Worm (Caenorhabditis elegans) whole organism, young adult: ENCODE data around the gene cki-2.

ENCODE experiments used
- B0019.2 ChIP-seq: fragments of 200-800 bp; sonication (Bioruptor generic); conservative IDR thresholded peaks from 2 replicates; pipeline ENCODE4 v1.3.6; 2022; ENCODE audit warnings: missing genetic modification reagents, missing genetic modification characterization, missing compliant biosample characterization
- B0261.1 ChIP-seq: sonication (generic microtip); optimal IDR thresholded peaks from 2 replicates; lab custom pipeline; 2016; ENCODE audit warnings: mild to moderate bottlenecking, missing genetic modification characterization, moderate library complexity, missing compliant biosample characterization
- B0336.3 ChIP-seq: fragments of 200-800 bp; sonication (Bioruptor generic); IDR thresholded peaks from 2 replicates; pipeline ENCODE4 v1.3.6; 2022; ENCODE audit warnings: missing genetic modification characterization, missing compliant biosample characterization
- C06A6.2 ChIP-seq: fragments of 200-800 bp; sonication (Bioruptor generic); conservative IDR thresholded peaks from 2 replicates; pipeline ENCODE4 v1.3.6; 2022; ENCODE audit warnings: missing genetic modification characterization, missing compliant biosample characterization
- D2030.7 ChIP-seq: fragments of 200-800 bp; sonication (Bioruptor generic); IDR thresholded peaks from 2 replicates; pipeline ENCODE4 v1.3.6; 2022; ENCODE audit warnings: missing genetic modification reagents, missing genetic modification characterization, missing compliant biosample characterization
- T26A5.8 ChIP-seq: sonication (generic microtip); optimal IDR thresholded peaks from 2 replicates; lab custom pipeline; 2016; ENCODE audit warnings: missing genetic modification characterization, missing compliant biosample characterization
- Y56A3A.18 ChIP-seq: fragments of 200-800 bp; sonication (Bioruptor generic); IDR thresholded peaks from 2 replicates; pipeline ENCODE4 v1.3.6; 2022; ENCODE audit warnings: missing genetic modification reagents, missing genetic modification characterization, missing compliant biosample characterization
- athp-1 ChIP-seq: sonication (generic microtip); optimal IDR thresholded peaks from 2 replicates; lab custom pipeline; 2017; ENCODE audit warnings: mild to moderate bottlenecking, missing genetic modification characterization, missing compliant biosample characterization
- attf-3 ChIP-seq: fragments of 200-800 bp; sonication (Bioruptor generic); conservative IDR thresholded peaks from 2 replicates; pipeline ENCODE4 v1.3.6; 2022; ENCODE audit warnings: missing genetic modification reagents, missing genetic modification characterization, missing compliant biosample characterization
- attf-5 ChIP-seq: fragments of 200-800 bp; sonication (Bioruptor generic); optimal IDR thresholded peaks from 2 replicates; lab custom pipeline; 2018; ENCODE audit warnings: mild to moderate bottlenecking, missing genetic modification characterization, missing compliant biosample characterization
- cebp-2 ChIP-seq: fragments of 200-800 bp; sonication (Bioruptor generic); IDR thresholded peaks from 2 replicates; pipeline ENCODE4 v1.3.6; 2022; ENCODE audit warnings: missing genetic modification characterization, missing compliant biosample characterization
- ceh-91 ChIP-seq: fragments of 200-800 bp; sonication (Bioruptor generic); IDR thresholded peaks from 2 replicates; pipeline ENCODE4 v1.3.6; 2022; ENCODE audit warnings: missing genetic modification reagents, missing genetic modification characterization, missing compliant biosample characterization
- dpl-1 ChIP-seq: fragments of 150-350 bp; optimal IDR thresholded peaks from 2 replicates; lab custom pipeline; 2014; ENCODE audit warnings: missing biosample characterization, missing genetic modification reagents, missing genetic modification characterization
- egrh-3 ChIP-seq: fragments of 200-800 bp; sonication (Bioruptor generic); IDR thresholded peaks from 2 replicates; pipeline ENCODE4 v1.3.6; 2022; ENCODE audit warnings: missing genetic modification reagents, missing genetic modification characterization, missing compliant biosample characterization
- ets-4 ChIP-seq: fragments of 200-800 bp; sonication (Bioruptor generic); optimal IDR thresholded peaks from 2 replicates; lab custom pipeline; 2018; ENCODE audit warnings: mild to moderate bottlenecking, missing genetic modification characterization, missing compliant biosample characterization
- let-607 ChIP-seq, 2 experiments: fragments of 200-800 bp in 1 of 2; sonication (Bioruptor generic) in 1 of 2; sonication (generic microtip) in 1 of 2; optimal IDR thresholded peaks; 2 replicates each; lab custom pipeline; 2016 to 2018; ENCODE audit warnings: mild to moderate bottlenecking in 2 of 2, missing compliant biosample characterization in 2 of 2, missing genetic modification characterization in 2 of 2, moderate library complexity in 2 of 2, missing genotype in 1 of 2
- lin-26 ChIP-seq: fragments of 200-800 bp; sonication (Bioruptor generic); IDR thresholded peaks from 2 replicates; pipeline ENCODE4 v1.3.6; 2022; ENCODE audit warnings: missing genetic modification reagents, missing genetic modification characterization, missing compliant biosample characterization
- lsl-1 ChIP-seq: fragments of 200-800 bp; sonication (Bioruptor generic); optimal IDR thresholded peaks from 2 replicates; lab custom pipeline; 2018; ENCODE audit warnings: mild to moderate bottlenecking, missing genetic modification characterization, moderate library complexity, missing compliant biosample characterization
- madf-6 ChIP-seq: fragments of 200-800 bp; sonication (Bioruptor generic); IDR thresholded peaks from 2 replicates; pipeline ENCODE4 v1.3.6; 2022; ENCODE audit warnings: missing genetic modification reagents, missing genetic modification characterization, missing compliant biosample characterization
- mel-28 ChIP-seq: sonication (generic microtip); optimal IDR thresholded peaks from 2 replicates; lab custom pipeline; 2016; ENCODE audit warnings: borderline replicate concordance, mild to moderate bottlenecking, missing genetic modification characterization, missing compliant biosample characterization
- nfya-1 ChIP-seq: sonication (generic microtip); optimal IDR thresholded peaks from 2 replicates; lab custom pipeline; 2017; ENCODE audit warnings: antibody characterized with exemption, missing compliant biosample characterization, missing genetic modification characterization, borderline replicate concordance; ENCODE audit not compliant: insufficient read depth
- nhr-80 ChIP-seq: sonication (generic microtip); optimal IDR thresholded peaks from 2 replicates; lab custom pipeline; 2016; ENCODE audit warnings: missing genetic modification characterization, missing compliant biosample characterization
- repo-1 ChIP-seq: sonication (generic microtip); optimal IDR thresholded peaks from 2 replicates; lab custom pipeline; 2017; ENCODE audit warnings: mild to moderate bottlenecking, missing genetic modification characterization, missing compliant biosample characterization
- sdz-38 ChIP-seq: sonication (generic microtip); optimal IDR thresholded peaks from 2 replicates; lab custom pipeline; 2016; ENCODE audit warnings: missing genotype, missing genetic modification characterization, missing compliant biosample characterization
- sea-2 ChIP-seq: fragments of 200-800 bp; sonication (Bioruptor generic); IDR thresholded peaks from 2 replicates; pipeline ENCODE4 v1.3.6; 2022; ENCODE audit warnings: missing genetic modification characterization, missing compliant biosample characterization
- snpc-1.1 ChIP-seq: sonication (generic microtip); optimal IDR thresholded peaks from 2 replicates; lab custom pipeline; 2017; ENCODE audit warnings: missing genetic modification characterization, mild to moderate bottlenecking, missing compliant biosample characterization, antibody characterized with exemption, moderate library complexity, missing genotype, missing genetic modification reagents; ENCODE audit not compliant: insufficient read depth
- snpc-1.3 ChIP-seq: sonication (generic microtip); optimal IDR thresholded peaks from 2 replicates; lab custom pipeline; 2017; ENCODE audit warnings: missing genetic modification characterization, mild to moderate bottlenecking, missing compliant biosample characterization, antibody characterized with exemption, moderate library complexity, missing genotype, missing genetic modification reagents; ENCODE audit not compliant: insufficient read depth
- snpc-3.4 ChIP-seq: sonication (generic microtip); optimal IDR thresholded peaks from 2 replicates; lab custom pipeline; 2017; ENCODE audit warnings: missing genetic modification characterization, mild to moderate bottlenecking, missing compliant biosample characterization, antibody characterized with exemption, moderate library complexity, missing genotype, missing genetic modification reagents
- somi-1 ChIP-seq: fragments of 200-800 bp; sonication (Bioruptor generic); optimal IDR thresholded peaks from 2 replicates; lab custom pipeline; 2018; ENCODE audit warnings: mild to moderate bottlenecking, missing genetic modification characterization, missing compliant biosample characterization
- tbp1 ChIP-seq: fragments of 200-800 bp; sonication (Bioruptor generic); optimal IDR thresholded peaks from 2 replicates; lab custom pipeline; 2018; ENCODE audit warnings: mild to moderate bottlenecking, missing genetic modification characterization, missing compliant biosample characterization
- tbx-9 ChIP-seq: sonication (generic microtip); optimal IDR thresholded peaks from 2 replicates; lab custom pipeline; 2016; ENCODE audit warnings: borderline replicate concordance, missing genetic modification characterization, inconsistent platforms, missing compliant biosample characterization
- xnd-1 ChIP-seq: sonication (generic microtip); optimal IDR thresholded peaks from 2 replicates; lab custom pipeline; 2016; ENCODE audit warnings: missing genotype, missing genetic modification reagents, missing genetic modification characterization, missing compliant biosample characterization
- ztf-26 ChIP-seq: sonication (generic microtip); optimal IDR thresholded peaks from 2 replicates; lab custom pipeline; 2017; ENCODE audit warnings: missing genetic modification characterization, missing compliant biosample characterization
- ztf-3 ChIP-seq: fragments of 200-800 bp; sonication (Bioruptor generic); optimal IDR thresholded peaks from 2 replicates; lab custom pipeline; 2018; ENCODE audit warnings: mild to moderate bottlenecking, missing genetic modification characterization, missing compliant biosample characterization

The cki-2 gene

ce11 chrII:7801255-7801654 is 15.0 kb upstream of the cki-2 start:
- no peak for TF ChIP-seq ets-4 (GFP tag; lab: Kevin White, UChicago)
- TF ChIP-seq ztf-26 (tag; lab: Kevin White, UChicago), result no peak
- TF ChIP-seq B0019.2 (GFP tag; lab: Robert Waterston, UW), result no peak
- peak; percentile 57 for TF ChIP-seq nhr-80 (tag; lab: Kevin White, UChicago)

DNA sequence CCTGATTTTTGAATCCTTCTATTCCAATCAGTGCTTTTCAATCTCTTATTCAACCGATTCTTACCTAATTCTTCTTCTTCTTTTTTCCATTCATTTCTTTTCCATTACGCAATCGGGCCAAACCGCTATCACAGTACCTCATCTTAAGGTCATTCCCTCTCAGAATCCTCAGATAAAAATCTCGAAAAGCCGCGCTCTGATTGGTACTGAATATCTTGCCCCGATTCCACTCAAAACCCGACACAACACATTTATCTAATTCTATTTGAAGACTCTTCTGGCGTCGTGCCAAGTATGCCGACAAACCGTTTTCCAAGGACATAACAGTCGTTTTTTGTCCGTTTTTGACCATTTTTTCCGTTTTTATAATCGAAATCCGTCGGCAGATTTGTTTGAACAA is 14.4 kb upstream of the cki-2 start:
- TF ChIP-seq nfya-1 (tag; lab: Kevin White, UChicago), result no peak
- TF ChIP-seq repo-1, result no peak
- TF ChIP-seq C06A6.2 (GFP tag; lab: Robert Waterston, UW), result no peak
- TF ChIP-seq attf-5 (GFP tag; lab: Kevin White, UChicago), result no peak
- no peak for TF ChIP-seq T26A5.8 (tag; lab: Kevin White, UChicago)
- no peak for TF ChIP-seq let-607 (tag; optimal IDR thresholded peaks at IDR 0.05; lab: Kevin White, UChicago)
- no peak for TF ChIP-seq cebp-2 (GFP tag; lab: Robert Waterston, UW)
- TF ChIP-seq snpc-3.4 (tag; lab: Kevin White, UChicago), result no peak
- no peak for TF ChIP-seq D2030.7 (GFP tag; lab: Robert Waterston, UW)
- TF ChIP-seq attf-3, result no peak
- TF ChIP-seq Y56A3A.18 (GFP tag; lab: Robert Waterston, UW), result no peak
- no peak for TF ChIP-seq dpl-1 (GFP tag; lab: Kevin White, UChicago)
- no peak for TF ChIP-seq somi-1 (GFP tag; lab: Kevin White, UChicago)
- TF ChIP-seq B0336.3 (GFP tag; lab: Robert Waterston, UW), result no peak
- no peak for TF ChIP-seq ztf-3 (GFP tag; lab: Kevin White, UChicago)
- no peak for TF ChIP-seq tbx-9

DNA sequence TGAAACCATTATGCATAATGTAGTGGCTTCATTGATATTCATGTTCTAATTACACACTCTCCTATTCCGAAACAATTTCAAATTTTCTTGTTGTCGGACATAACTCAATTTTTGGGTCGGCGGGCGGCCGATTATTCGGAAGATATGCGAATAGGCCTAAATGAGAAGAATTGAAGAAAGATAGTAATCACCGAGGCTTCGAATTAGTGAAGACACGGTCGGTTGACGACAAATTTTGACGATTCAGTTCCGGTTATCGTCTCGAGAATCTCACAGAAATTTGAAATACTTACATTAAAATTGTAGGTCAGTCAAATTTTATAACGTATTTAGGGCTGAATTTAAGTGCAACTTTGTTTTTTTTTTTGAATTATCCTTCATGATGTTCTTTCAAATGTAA is 13.1 kb upstream of the cki-2 start:
- no peak for TF ChIP-seq snpc-1.3

ce11 chrII:7806054-7806453 is 10.2 kb upstream of the cki-2 start:
- TF ChIP-seq lsl-1 (GFP tag; lab: Kevin White, UChicago) (no peak), snpc-1.3 (no peak), snpc-1.1 (tag; lab: Kevin White, UChicago) (no peak), ztf-26 (tag; lab: Kevin White, UChicago) (no peak), sea-2 (GFP tag; lab: Robert Waterston, UW) (no peak), tbp1 (no peak), mel-28 (tag; lab: Kevin White, UChicago) (no peak), egrh-3 (GFP tag; lab: Robert Waterston, UW) (no peak), xnd-1 (tag; lab: Kevin White, UChicago) (no peak), athp-1 (tag; lab: Kevin White, UChicago) (no peak), madf-6 (no peak), ceh-91 (GFP tag; lab: Robert Waterston, UW) (no peak), B0261.1 (tag; lab: Kevin White, UChicago) (no peak), nhr-80 (tag; lab: Kevin White, UChicago) (no peak), sdz-38 (tag; lab: Kevin White, UChicago) (no peak), lin-26 (GFP tag; lab: Robert Waterston, UW) (no peak)
